Worm (Caenorhabditis elegans): ENCODE results near the gene fbxb-82.

fbxb-82 gene

ce11 chrIII:173501-173900, 30.5 kb upstream of the fbxb-82 start, which contains the start of gene F40G9.19:
F40G9.19 (plus strand) TSS chrIII:173801.
- TF ChIP-seq him-1 (tag; optimal IDR thresholded peaks at IDR 0.05) (no peak), rec-8 (tag; optimal IDR thresholded peaks at IDR 0.05) (no peak), ztf-25 (GFP tag; IDR thresholded peaks at IDR 0.05) (no peak), somi-1 (GFP tag; optimal IDR thresholded peaks at IDR 0.05) (no peak), ztf-6 (GFP tag; IDR thresholded peaks at IDR 0.05) (no peak), xnd-1 (tag; optimal IDR thresholded peaks at IDR 0.05) (no peak), hsf-1 (GFP tag; IDR thresholded peaks at IDR 0.05) (no peak), ceh-27 (GFP tag; optimal IDR thresholded peaks at IDR 0.05) (no peak)

- TF ChIP-seq athp-1 (tag; optimal IDR thresholded peaks at IDR 0.05) (no peak), sptf-2 (GFP tag; optimal IDR thresholded peaks at IDR 0.05) (no peak), lir-1 (GFP tag; conservative IDR thresholded peaks at IDR 0.05) (no peak), attf-3 (GFP tag; conservative IDR thresholded peaks at IDR 0.05) (no peak), attf-6 (GFP tag; IDR thresholded peaks at IDR 0.05) (no peak), mes-4 (tag; optimal IDR thresholded peaks at IDR 0.05) (no peak), F55B11.4 (tag; optimal IDR thresholded peaks at IDR 0.05; ENCODE audit: borderline replicate concordance, insufficient read depth) (no peak), lsy-27 (tag; optimal IDR thresholded peaks at IDR 0.05; ENCODE audit: borderline replicate concordance, insufficient read depth) (no peak), madf-10 (tag; optimal IDR thresholded peaks at IDR 0.05) (no peak), mxl-1 (tag; optimal IDR thresholded peaks at IDR 0.05) (no peak), Y53G8AR.9 (GFP tag; conservative IDR thresholded peaks at IDR 0.05) (no peak), T07F8.4 (tag; optimal IDR thresholded peaks at IDR 0.05) (no peak), F10E7.11 (tag; optimal IDR thresholded peaks at IDR 0.05) (no peak), F49E8.2 (tag; optimal IDR thresholded peaks at IDR 0.05; ENCODE audit: insufficient read depth) (no peak), tbx-9 (tag; optimal IDR thresholded peaks at IDR 0.05; ENCODE audit: borderline replicate concordance) (no peak), mel-28 (tag; optimal IDR thresholded peaks at IDR 0.05; ENCODE audit: borderline replicate concordance) (no peak), C17E4.6 (GFP tag; IDR thresholded peaks at IDR 0.05) (no peak), ceh-27 (GFP tag; optimal IDR thresholded peaks at IDR 0.05) (no peak), hsf-1 (GFP tag; IDR thresholded peaks at IDR 0.05) (no peak), ccch-3 (GFP tag; optimal IDR thresholded peaks at IDR 0.05) (no peak)
Measured at ce11 chrIII:171617-172016, 28.6 kb upstream of the fbxb-82 start, which contains the start of the genes F40G9.9 and F40G9.12. F40G9.9 (minus strand) TSS chrIII:171717. F40G9.12 (plus strand) TSS chrIII:171847.

ce11 chrIII:169478-169877, 26.5 kb upstream of the fbxb-82 start, which contains the start of gene F40G9.18:
F40G9.18 (minus strand) TSS chrIII:169578.
- TF ChIP-seq dox-1 (GFP tag; IDR thresholded peaks at IDR 0.05) (no peak), ztf-3 (GFP tag; optimal IDR thresholded peaks at IDR 0.05) (no peak), egl-18 (GFP tag; IDR thresholded peaks at IDR 0.05) (no peak), aptf-3 (GFP tag; IDR thresholded peaks at IDR 0.05) (no peak), Y56A3A.18 (GFP tag; IDR thresholded peaks at IDR 0.05) (no peak), mes-4 (tag; optimal IDR thresholded peaks at IDR 0.05) (no peak), let-607 (tag; optimal IDR thresholded peaks at IDR 0.05) (no peak), hlh-12 (tag; optimal IDR thresholded peaks at IDR 0.05) (no peak), athp-1 (tag; optimal IDR thresholded peaks at IDR 0.05) (no peak), atf-7 (tag; optimal IDR thresholded peaks at IDR 0.05) (no peak), F23B12.7 (tag; optimal IDR thresholded peaks at IDR 0.05; ENCODE audit: insufficient read depth) (no peak), F37B4.10 (GFP tag; IDR thresholded peaks at IDR 0.05) (no peak), nhr-120 (GFP tag; IDR thresholded peaks at IDR 0.05) (no peak), Y67H2A.10 (GFP tag; conservative IDR thresholded peaks at IDR 0.05) (no peak), F39B2.1 (GFP tag; IDR thresholded peaks at IDR 0.05) (no peak), rpc-1 (optimal IDR thresholded peaks at IDR 0.05) (no peak), rpc-1 (tag; optimal IDR thresholded peaks at IDR 0.05) (no peak), nhr-90 (tag; optimal IDR thresholded peaks at IDR 0.05) (no peak), ztf-28 (GFP tag; IDR thresholded peaks at IDR 0.05) (no peak), lag-1 (GFP tag; IDR thresholded peaks at IDR 0.05) (no peak)

Measured in whole organism, young adult.